Fruit fly (Drosophila melanogaster) whole organism, wandering third instar larva: ENCODE measurements around the gene D2hgdh.

ENCODE experiments used
- Dfd ChIP-seq: fragments of >200 bp; optimal IDR thresholded peaks from 2 replicates; lab custom pipeline; 2017; ENCODE audit warnings: missing biosample characterization, missing genetic modification characterization
- Mio ChIP-seq: sonication (Bioruptor generic); optimal IDR thresholded peaks from 2 replicates; lab custom pipeline; 2016; ENCODE audit warnings: missing biosample characterization, missing genetic modification characterization
- Vsx2 ChIP-seq: fragments of 200-300, 225-300 bp; sonication (Bioruptor generic); optimal IDR thresholded peaks from 2 replicates; lab custom pipeline; 2018; ENCODE audit warnings: missing biosample characterization, missing genetic modification characterization; ENCODE audit not compliant: partially characterized antibody
- fru ChIP-seq: fragments of 200-800 bp; sonication (Bioruptor generic); optimal IDR thresholded peaks from 3 replicates; lab custom pipeline; 2016; ENCODE audit warnings: missing biosample characterization, mild to moderate bottlenecking, missing genetic modification characterization
- h ChIP-seq: fragments of 200-800 bp; sonication (Bioruptor generic); optimal IDR thresholded peaks from 3 replicates; lab custom pipeline; 2016; ENCODE audit warnings: missing biosample characterization, mild to moderate bottlenecking, missing genetic modification characterization
- lola ChIP-seq: fragments of >200 bp; optimal IDR thresholded peaks from 2 replicates; lab custom pipeline; 2017; ENCODE audit warnings: missing biosample characterization, missing genetic modification characterization
- psq ChIP-seq: fragments of 200-800 bp; sonication (Bioruptor generic); optimal IDR thresholded peaks from 3 replicates; lab custom pipeline; 2017; ENCODE audit warnings: missing biosample characterization, mild to moderate bottlenecking, missing genetic modification characterization, moderate library complexity

DNA sequence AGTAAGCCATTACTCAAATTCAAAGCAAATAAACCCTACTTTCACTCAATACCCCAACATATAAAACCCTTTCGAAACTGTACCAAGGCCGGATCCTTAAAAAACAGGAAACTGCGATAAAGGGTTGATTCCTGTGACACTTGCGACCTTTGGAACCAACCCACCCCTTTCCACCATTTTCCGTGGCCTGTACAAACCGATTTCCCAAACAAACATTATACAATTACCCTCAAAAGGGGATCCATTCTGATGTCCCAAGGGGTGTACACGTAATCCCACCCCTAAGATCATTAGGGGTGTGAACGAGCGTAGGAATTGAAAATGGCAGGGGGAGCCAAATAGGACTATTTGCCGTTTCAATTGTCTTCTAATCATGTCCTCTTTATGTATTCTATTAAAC, 1.7 kb upstream of the D2hgdh start:
- TF ChIP-seq Vsx2 (GFP tag; lab: Kevin White, UChicago), result no peak
- no peak for TF ChIP-seq lola (GFP tag; lab: Kevin White, UChicago)
- no peak for TF ChIP-seq h
- TF ChIP-seq fru (GFP tag; lab: Kevin White, UChicago), result no peak
- TF ChIP-seq Mio (GFP tag; lab: Kevin White, UChicago), result no peak
- TF ChIP-seq Dfd (GFP tag; lab: Kevin White, UChicago), result no peak
- TF ChIP-seq psq (GFP tag; lab: Kevin White, UChicago), result no peak
